Worm (Caenorhabditis elegans) whole organism, early embryonic: ENCODE measurements around the gene Y27F2A.11.

Experiments used
- B0310.2 ChIP-seq: sonication (generic microtip); optimal IDR thresholded peaks from 2 replicates; lab custom pipeline; 2016; ENCODE audit warnings: mild to moderate bottlenecking, missing genetic modification characterization, missing compliant biosample characterization
- F13C5.2 ChIP-seq: sonication (generic microtip); optimal IDR thresholded peaks from 2 replicates; lab custom pipeline; 2017; ENCODE audit warnings: mild to moderate bottlenecking, missing genetic modification characterization, inconsistent platforms, missing compliant biosample characterization
- aly-1 ChIP-seq: sonication (generic microtip); optimal IDR thresholded peaks from 2 replicates; lab custom pipeline; 2016; ENCODE audit warnings: missing genetic modification characterization, missing compliant biosample characterization
- ama-1 ChIP-seq: fragments of 150-350 bp; optimal IDR thresholded peaks from 2 replicates; lab custom pipeline; 2014
- ceh-13 ChIP-seq: fragments of 200-800 bp; sonication (Bioruptor generic); optimal IDR thresholded peaks from 2 replicates; lab custom pipeline; 2018; ENCODE audit warnings: mild to moderate bottlenecking, missing genetic modification characterization, missing compliant biosample characterization
- flt-1 ChIP-seq: fragments of 200-800 bp; sonication (Bioruptor generic); IDR thresholded peaks from 2 replicates; pipeline ENCODE4 v1.3.6; 2022; ENCODE audit warnings: missing genetic modification characterization, missing compliant biosample characterization
- pes-1 ChIP-seq: fragments of 200-800 bp; sonication (Bioruptor generic); IDR thresholded peaks from 2 replicates; pipeline ENCODE4 v1.3.6; 2022; ENCODE audit warnings: missing genetic modification reagents, missing genetic modification characterization, missing compliant biosample characterization
- scrt-1 ChIP-seq: fragments of 200-800 bp; sonication (Bioruptor generic); IDR thresholded peaks from 2 replicates; pipeline ENCODE4 v1.3.6; 2022; ENCODE audit warnings: missing genetic modification characterization, missing compliant biosample characterization
- tbx-11 ChIP-seq: fragments of 200-800 bp; sonication (Bioruptor generic); IDR thresholded peaks from 2 replicates; pipeline ENCODE4 v1.3.6; 2022; ENCODE audit warnings: missing genetic modification characterization, missing compliant biosample characterization
- tbx-37 ChIP-seq: fragments of 200-800 bp; sonication (Bioruptor generic); conservative IDR thresholded peaks from 2 replicates; pipeline ENCODE4 v1.3.6; 2022; ENCODE audit warnings: missing genetic modification reagents, missing genetic modification characterization, missing compliant biosample characterization
- tra-4 ChIP-seq: sonication (generic microtip); optimal IDR thresholded peaks from 2 replicates; lab custom pipeline; 2017; ENCODE audit warnings: missing genetic modification characterization, missing compliant biosample characterization

DNA sequence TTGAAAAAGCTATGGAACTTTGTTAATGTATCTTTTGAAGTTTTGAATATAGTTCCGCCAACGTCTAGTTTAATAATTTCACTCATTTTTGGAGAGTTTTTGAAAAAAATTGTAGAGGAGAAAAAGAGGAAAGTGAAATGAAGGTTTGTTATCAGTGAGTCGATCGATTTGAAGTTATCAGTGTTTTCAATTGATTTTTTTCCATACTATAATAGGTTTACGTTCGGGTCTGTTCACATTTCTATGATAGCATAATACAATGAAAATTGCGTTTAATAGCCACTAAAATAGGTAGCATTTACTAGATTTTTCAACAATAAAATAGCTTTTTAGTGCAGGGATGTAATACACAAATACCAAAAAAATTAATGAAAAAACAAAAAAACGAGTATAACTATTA lies 36.1 kb downstream of the Y27F2A.11 start, which contains the start of gene ZC239.16:
- TF ChIP-seq ama-1 (lab: Kevin White, UChicago) = no peak
- no peak for TF ChIP-seq aly-1 (tag; lab: Kevin White, UChicago)
- no peak for TF ChIP-seq F13C5.2
- TF ChIP-seq tbx-11 (GFP tag; lab: Robert Waterston, UW) = no peak
- no peak for TF ChIP-seq ceh-13 (GFP tag; lab: Kevin White, UChicago)
- TF ChIP-seq tra-4 = no peak
- TF ChIP-seq scrt-1 (GFP tag; lab: Robert Waterston, UW) = no peak
- TF ChIP-seq B0310.2 (tag; lab: Kevin White, UChicago) = no peak
- no peak for TF ChIP-seq flt-1 (GFP tag; lab: Robert Waterston, UW)
- TF ChIP-seq tbx-37 = no peak
- no peak for TF ChIP-seq pes-1 (GFP tag; lab: Robert Waterston, UW)
